Worm (Caenorhabditis elegans): Measurements from ENCODE around the gene str-52.

DNA sequence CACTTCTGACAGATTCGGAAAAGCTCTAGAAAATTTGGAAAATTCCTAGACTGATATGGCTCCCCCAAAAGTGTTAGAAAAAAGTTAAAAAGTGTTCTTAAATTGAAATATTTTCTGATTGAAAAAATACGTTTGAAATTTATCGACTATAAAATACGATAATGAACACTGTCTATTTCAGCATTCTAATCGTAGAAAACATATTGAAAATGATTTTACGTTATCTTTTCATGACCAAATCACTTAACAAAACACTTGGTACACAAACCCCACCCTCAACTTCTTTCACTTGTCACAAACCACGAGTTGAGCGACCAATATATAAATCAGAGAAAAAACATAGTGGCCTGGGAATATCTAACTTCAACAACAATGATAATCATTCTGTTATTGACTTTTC, 33.3 kb upstream of the str-52 start, which contains the start of gene cyp-33C1:
- TF ChIP-seq unc-62 (GFP tag; optimal IDR thresholded peaks at IDR 0.05), result no peak
- TF ChIP-seq fos-1 (tag; optimal IDR thresholded peaks at IDR 0.05), result no peak
